Worm (Caenorhabditis elegans) whole organism, young adult: ENCODE data around the gene ZK563.2.

Source experiments
- B0035.1 ChIP-seq: sonication (generic microtip); optimal IDR thresholded peaks from 2 replicates; lab custom pipeline; 2016; ENCODE audit warnings: missing genetic modification characterization, mild to moderate bottlenecking, missing compliant biosample characterization, missing genotype, missing genetic modification reagents
- B0261.1 ChIP-seq: sonication (generic microtip); optimal IDR thresholded peaks from 2 replicates; lab custom pipeline; 2016; ENCODE audit warnings: mild to moderate bottlenecking, missing genetic modification characterization, moderate library complexity, missing compliant biosample characterization
- C06A6.2 ChIP-seq: fragments of 200-800 bp; sonication (Bioruptor generic); conservative IDR thresholded peaks from 2 replicates; pipeline ENCODE4 v1.3.6; 2022; ENCODE audit warnings: missing genetic modification characterization, missing compliant biosample characterization
- F10E7.11 ChIP-seq: sonication (generic microtip); optimal IDR thresholded peaks from 2 replicates; lab custom pipeline; 2017; ENCODE audit warnings: mild to moderate bottlenecking, missing genetic modification characterization, moderate library complexity, missing compliant biosample characterization
- F55B11.4 ChIP-seq: sonication (generic microtip); optimal IDR thresholded peaks from 2 replicates; lab custom pipeline; 2016; ENCODE audit warnings: missing compliant biosample characterization, missing genetic modification characterization, borderline replicate concordance; ENCODE audit not compliant: insufficient read depth
- F57C9.4 ChIP-seq: sonication (generic microtip); optimal IDR thresholded peaks from 2 replicates; lab custom pipeline; 2017; ENCODE audit warnings: mild to moderate bottlenecking, missing genetic modification characterization, missing compliant biosample characterization
- T26A5.8 ChIP-seq: sonication (generic microtip); optimal IDR thresholded peaks from 2 replicates; lab custom pipeline; 2016; ENCODE audit warnings: missing genetic modification characterization, missing compliant biosample characterization
- ama-1 ChIP-seq, 3 experiments: fragments of 150-350 bp in 1 of 3; sonication (generic microtip) in 2 of 3; optimal IDR thresholded peaks; 2 replicates each; lab custom pipeline; 2014 to 2018; ENCODE audit warnings: missing biosample characterization in 2 of 3, missing genetic modification characterization in 2 of 3, missing genetic modification reagents in 2 of 3
- bed-1 ChIP-seq: fragments of 200-800 bp; sonication (Bioruptor generic); IDR thresholded peaks from 2 replicates; pipeline ENCODE4 v1.3.6; 2022; ENCODE audit warnings: missing genetic modification reagents, missing genetic modification characterization, missing compliant biosample characterization
- cebp-1 ChIP-seq, 2 experiments: fragments of 200-800 bp in 1 of 2; sonication (Bioruptor generic) in 1 of 2; sonication (generic microtip) in 1 of 2; IDR thresholded peaks in 1 of 2; optimal IDR thresholded peaks in 1 of 2; 2 replicates each; pipeline versions ENCODE4 v1.3.6 to Lab custom; 2017 to 2022; ENCODE audit warnings: missing compliant biosample characterization in 2 of 2, missing genetic modification characterization in 2 of 2, mild to moderate bottlenecking in 1 of 2, missing genetic modification reagents in 1 of 2, moderate library complexity in 1 of 2
- cebp-2 ChIP-seq: fragments of 200-800 bp; sonication (Bioruptor generic); IDR thresholded peaks from 2 replicates; pipeline ENCODE4 v1.3.6; 2022; ENCODE audit warnings: missing genetic modification characterization, missing compliant biosample characterization
- ceh-91 ChIP-seq: fragments of 200-800 bp; sonication (Bioruptor generic); IDR thresholded peaks from 2 replicates; pipeline ENCODE4 v1.3.6; 2022; ENCODE audit warnings: missing genetic modification reagents, missing genetic modification characterization, missing compliant biosample characterization
- chd-7 ChIP-seq: sonication (generic microtip); optimal IDR thresholded peaks from 2 replicates; lab custom pipeline; 2016; ENCODE audit warnings: mild to moderate bottlenecking, missing genetic modification characterization, moderate library complexity, missing compliant biosample characterization
- dox-1 ChIP-seq: fragments of 200-800 bp; sonication (Bioruptor generic); IDR thresholded peaks from 2 replicates; pipeline ENCODE4 v1.3.6; 2022; ENCODE audit warnings: missing genetic modification reagents, missing genetic modification characterization, missing compliant biosample characterization
- dpff-1 ChIP-seq: sonication (generic microtip); optimal IDR thresholded peaks from 2 replicates; lab custom pipeline; 2017; ENCODE audit warnings: mild to moderate bottlenecking, missing genetic modification characterization, missing compliant biosample characterization
- fkh-3 ChIP-seq: sonication (generic microtip); optimal IDR thresholded peaks from 2 replicates; lab custom pipeline; 2016; ENCODE audit warnings: mild to moderate bottlenecking, missing genetic modification characterization, missing compliant biosample characterization
- him-1 ChIP-seq: sonication (generic microtip); optimal IDR thresholded peaks from 2 replicates; lab custom pipeline; 2016; ENCODE audit warnings: missing genotype, missing genetic modification reagents, missing genetic modification characterization, missing compliant biosample characterization
- hlh-12 ChIP-seq: sonication (generic microtip); optimal IDR thresholded peaks from 2 replicates; lab custom pipeline; 2016; ENCODE audit warnings: missing genetic modification characterization, missing compliant biosample characterization
- hmg-1.2 ChIP-seq: fragments of 200-800 bp; sonication (Bioruptor generic); IDR thresholded peaks from 2 replicates; pipeline ENCODE4 v1.3.6; 2022; ENCODE audit warnings: missing genetic modification reagents, missing genetic modification characterization, missing compliant biosample characterization
- hmg-20 ChIP-seq: fragments of 200-800 bp; sonication (Bioruptor generic); IDR thresholded peaks from 2 replicates; pipeline ENCODE4 v1.3.6; 2022; ENCODE audit warnings: missing genetic modification reagents, missing genetic modification characterization, missing compliant biosample characterization
- lin-40 ChIP-seq: sonication (generic microtip); optimal IDR thresholded peaks from 2 replicates; lab custom pipeline; 2016; ENCODE audit warnings: missing genetic modification characterization, mild to moderate bottlenecking, missing compliant biosample characterization, missing genotype, missing genetic modification reagents
- lsl-1 ChIP-seq: fragments of 200-800 bp; sonication (Bioruptor generic); optimal IDR thresholded peaks from 2 replicates; lab custom pipeline; 2018; ENCODE audit warnings: mild to moderate bottlenecking, missing genetic modification characterization, moderate library complexity, missing compliant biosample characterization
- madf-3 ChIP-seq: fragments of 200-800 bp; sonication (Bioruptor generic); IDR thresholded peaks from 2 replicates; pipeline ENCODE4 v1.3.6; 2022; ENCODE audit warnings: missing genetic modification reagents, missing genetic modification characterization, missing compliant biosample characterization
- madf-6 ChIP-seq: fragments of 200-800 bp; sonication (Bioruptor generic); IDR thresholded peaks from 2 replicates; pipeline ENCODE4 v1.3.6; 2022; ENCODE audit warnings: missing genetic modification reagents, missing genetic modification characterization, missing compliant biosample characterization
- madf-8 ChIP-seq: fragments of 200-800 bp; sonication (Bioruptor generic); conservative IDR thresholded peaks from 2 replicates; pipeline ENCODE4 v1.3.6; 2022; ENCODE audit warnings: missing genetic modification reagents, missing genetic modification characterization, missing compliant biosample characterization
- mel-28 ChIP-seq: sonication (generic microtip); optimal IDR thresholded peaks from 2 replicates; lab custom pipeline; 2016; ENCODE audit warnings: borderline replicate concordance, mild to moderate bottlenecking, missing genetic modification characterization, missing compliant biosample characterization
- mes-4 ChIP-seq: sonication (generic microtip); optimal IDR thresholded peaks from 2 replicates; lab custom pipeline; 2016; ENCODE audit warnings: missing genotype, missing genetic modification characterization, missing compliant biosample characterization
- nhr-90 ChIP-seq: sonication (generic microtip); optimal IDR thresholded peaks from 2 replicates; lab custom pipeline; 2016; ENCODE audit warnings: missing genotype, mild to moderate bottlenecking, missing genetic modification characterization, missing compliant biosample characterization
- rcor-1 ChIP-seq: fragments of 200-800 bp; sonication (Bioruptor generic); IDR thresholded peaks from 2 replicates; pipeline ENCODE4 v1.3.6; 2022; ENCODE audit warnings: missing genetic modification reagents, missing genetic modification characterization, missing compliant biosample characterization
- repo-1 ChIP-seq: sonication (generic microtip); optimal IDR thresholded peaks from 2 replicates; lab custom pipeline; 2017; ENCODE audit warnings: mild to moderate bottlenecking, missing genetic modification characterization, missing compliant biosample characterization
- sea-2 ChIP-seq: fragments of 200-800 bp; sonication (Bioruptor generic); IDR thresholded peaks from 2 replicates; pipeline ENCODE4 v1.3.6; 2022; ENCODE audit warnings: missing genetic modification characterization, missing compliant biosample characterization
- snpc-1.1 ChIP-seq: sonication (generic microtip); optimal IDR thresholded peaks from 2 replicates; lab custom pipeline; 2017; ENCODE audit warnings: missing genetic modification characterization, mild to moderate bottlenecking, missing compliant biosample characterization, antibody characterized with exemption, moderate library complexity, missing genotype, missing genetic modification reagents; ENCODE audit not compliant: insufficient read depth
- snpc-1.3 ChIP-seq: sonication (generic microtip); optimal IDR thresholded peaks from 2 replicates; lab custom pipeline; 2017; ENCODE audit warnings: missing genetic modification characterization, mild to moderate bottlenecking, missing compliant biosample characterization, antibody characterized with exemption, moderate library complexity, missing genotype, missing genetic modification reagents; ENCODE audit not compliant: insufficient read depth
- snpc-4 ChIP-seq, 5 experiments: fragments of 150-350 bp in 1 of 5; sonication (generic microtip) in 4 of 5; optimal IDR thresholded peaks; 2 replicates each; lab custom pipeline; 2014 to 2018; ENCODE audit warnings: missing genetic modification characterization in 5 of 5, missing biosample characterization in 3 of 5, antibody characterized with exemption in 2 of 5, mild to moderate bottlenecking in 2 of 5, missing compliant biosample characterization in 2 of 5, missing genotype in 2 of 5, moderate library complexity in 2 of 5, missing genetic modification reagents in 1 of 5
- sptf-2 ChIP-seq: fragments of 200-800 bp; sonication (Bioruptor generic); optimal IDR thresholded peaks from 2 replicates; lab custom pipeline; 2018; ENCODE audit warnings: mild to moderate bottlenecking, missing genetic modification characterization, missing compliant biosample characterization
- tbp1 ChIP-seq: fragments of 200-800 bp; sonication (Bioruptor generic); optimal IDR thresholded peaks from 2 replicates; lab custom pipeline; 2018; ENCODE audit warnings: mild to moderate bottlenecking, missing genetic modification characterization, missing compliant biosample characterization
- tbx-9 ChIP-seq: sonication (generic microtip); optimal IDR thresholded peaks from 2 replicates; lab custom pipeline; 2016; ENCODE audit warnings: borderline replicate concordance, missing genetic modification characterization, inconsistent platforms, missing compliant biosample characterization
- tlf-1 ChIP-seq: fragments of 200-800 bp; sonication (Bioruptor generic); optimal IDR thresholded peaks from 2 replicates; lab custom pipeline; 2018; ENCODE audit warnings: mild to moderate bottlenecking, missing genetic modification characterization, missing compliant biosample characterization
- unc-62 ChIP-seq: fragments of 150-350 bp; optimal IDR thresholded peaks from 2 replicates; lab custom pipeline; 2014; ENCODE audit warnings: missing biosample characterization, missing genetic modification reagents, missing genetic modification characterization
- xnd-1 ChIP-seq: sonication (generic microtip); optimal IDR thresholded peaks from 2 replicates; lab custom pipeline; 2016; ENCODE audit warnings: missing genotype, missing genetic modification reagents, missing genetic modification characterization, missing compliant biosample characterization
- zfh-2 ChIP-seq: fragments of 200-800 bp; sonication (Bioruptor generic); conservative IDR thresholded peaks from 2 replicates; pipeline ENCODE4 v1.3.6; 2022; ENCODE audit warnings: missing genetic modification reagents, missing genetic modification characterization, missing compliant biosample characterization
- ztf-18 ChIP-seq: sonication (generic microtip); optimal IDR thresholded peaks from 2 replicates; lab custom pipeline; 2016; ENCODE audit warnings: missing genotype, mild to moderate bottlenecking, missing genetic modification characterization, missing compliant biosample characterization
- ztf-22 ChIP-seq: fragments of 200-800 bp; sonication (Bioruptor generic); optimal IDR thresholded peaks from 2 replicates; lab custom pipeline; 2018; ENCODE audit warnings: mild to moderate bottlenecking, missing genetic modification characterization, moderate library complexity, missing compliant biosample characterization
- ztf-26 ChIP-seq: sonication (generic microtip); optimal IDR thresholded peaks from 2 replicates; lab custom pipeline; 2017; ENCODE audit warnings: missing genetic modification characterization, missing compliant biosample characterization
- ztf-6 ChIP-seq: fragments of 200-800 bp; sonication (Bioruptor generic); IDR thresholded peaks from 2 replicates; pipeline ENCODE4 v1.3.6; 2022; ENCODE audit warnings: missing genetic modification reagents, missing genetic modification characterization, missing compliant biosample characterization

The ZK563.2 gene

ce11 chrX:3371264-3371663, 2.5 kb downstream of the ZK563.2 start (continued):
- peak; percentile 51 for TF ChIP-seq ztf-26 (tag; lab: Kevin White, UChicago)
- TF ChIP-seq him-1 (tag; lab: Kevin White, UChicago), result peak; percentile 85
- peak; percentile 95 for TF ChIP-seq B0261.1 (tag; lab: Kevin White, UChicago)
- no peak for TF ChIP-seq mel-28
- no peak for TF ChIP-seq sptf-2
- peak; percentile 85 for TF ChIP-seq hmg-20 (GFP tag; lab: Robert Waterston, UW)
- peak; percentile 65 for TF ChIP-seq ztf-18 (tag; lab: Kevin White, UChicago)
- TF ChIP-seq snpc-4 (GFP tag; optimal IDR thresholded peaks at IDR 0.05; lab: Kevin White, UChicago), result peak; percentile 60
- TF ChIP-seq snpc-4 (tag; optimal IDR thresholded peaks at IDR 0.05; lab: Kevin White, UChicago), result peak; percentile 32 to 72 (median 56)
- peak; percentile 52; the same call in 1 of the 2 replicates for TF ChIP-seq madf-6 (GFP tag; lab: Robert Waterston, UW)
- TF ChIP-seq F57C9.4 (tag; lab: Kevin White, UChicago), result no peak
- TF ChIP-seq dpff-1, result no peak
- 0 out of 2 replicates have a peak, but pooled peaks have one; percentile 33 for TF ChIP-seq C06A6.2 (GFP tag; lab: Robert Waterston, UW)
- TF ChIP-seq snpc-1.3 (tag; lab: Kevin White, UChicago), result peak; percentile 62
- TF ChIP-seq tlf-1, result peak; percentile 5
- peak; percentile 97 for TF ChIP-seq tbp1
- TF ChIP-seq ztf-22 (GFP tag; lab: Kevin White, UChicago), result peak; percentile 38
- peak; percentile 85 for TF ChIP-seq dox-1 (GFP tag; lab: Robert Waterston, UW)
- peak; percentile 83 for TF ChIP-seq hmg-1.2 (GFP tag; lab: Robert Waterston, UW)
- TF ChIP-seq tbx-9 (tag; lab: Kevin White, UChicago), result no peak
- 0 out of 2 replicates have a peak, but pooled peaks have one; percentile 5 for TF ChIP-seq madf-8 (GFP tag; lab: Robert Waterston, UW)
- peak; percentile 77; the same call in 1 of the 2 replicates for TF ChIP-seq madf-3 (GFP tag; lab: Robert Waterston, UW)
- no peak for TF ChIP-seq F10E7.11 (tag; lab: Kevin White, UChicago)
- TF ChIP-seq chd-7 (tag; lab: Kevin White, UChicago), result peak; percentile 78
- TF ChIP-seq unc-62, result no peak
- peak; percentile 41 for TF ChIP-seq snpc-1.1 (tag; lab: Kevin White, UChicago)
- TF ChIP-seq rcor-1 (GFP tag; lab: Robert Waterston, UW), result peak; percentile 75
- 0 out of 2 replicates have a peak, but pooled peaks have one; percentile 78 for TF ChIP-seq ztf-6 (GFP tag; lab: Robert Waterston, UW)
- TF ChIP-seq B0035.1 (tag; lab: Kevin White, UChicago), result peak; percentile 47
- no peak for TF ChIP-seq T26A5.8
- peak; percentile 59 for TF ChIP-seq repo-1 (tag; lab: Kevin White, UChicago)
- peak; percentile 59 for TF ChIP-seq mes-4
- TF ChIP-seq ceh-91 (GFP tag; lab: Robert Waterston, UW), result no peak
- TF ChIP-seq bed-1 (GFP tag; lab: Robert Waterston, UW), result 0 out of 2 replicates have a peak, but pooled peaks have one; percentile 33
- TF ChIP-seq, all 124 proteins: peak for 85

ce11 chrX:3374642-3375041, 5.9 kb downstream of the ZK563.2 start, which contains the start of gene clc-3:
Gene clc-3, minus strand, starts transcription at chrX:3374742.
- TF ChIP-seq nhr-90, result no peak
- TF ChIP-seq, all 124 proteins: peak for 0

ce11 chrX:3375320-3375719, 6.6 kb downstream of the ZK563.2 start:
- TF ChIP-seq sptf-2, result no peak
- TF ChIP-seq nhr-90, result no peak
- no peak for TF ChIP-seq lsl-1 (GFP tag; lab: Kevin White, UChicago)
- no peak for TF ChIP-seq cebp-2
- TF ChIP-seq F55B11.4 (tag; lab: Kevin White, UChicago), result no peak
- TF ChIP-seq xnd-1 (tag; lab: Kevin White, UChicago), result no peak
- no peak for TF ChIP-seq fkh-3
- TF ChIP-seq ama-1 (optimal IDR thresholded peaks at IDR 0.05; lab: Kevin White, UChicago), result no peak
- no peak for TF ChIP-seq ama-1 (GFP tag; optimal IDR thresholded peaks at IDR 0.05; lab: Kevin White, UChicago)
- no peak for TF ChIP-seq ztf-22 (GFP tag; lab: Kevin White, UChicago)
- no peak for TF ChIP-seq zfh-2 (GFP tag; lab: Robert Waterston, UW)
- no peak for TF ChIP-seq cebp-1 (GFP tag; IDR thresholded peaks at IDR 0.05; lab: Robert Waterston, UW)
- TF ChIP-seq cebp-1 (tag; optimal IDR thresholded peaks at IDR 0.05; lab: Kevin White, UChicago), result no peak
- TF ChIP-seq lin-40 (tag; lab: Kevin White, UChicago), result no peak
- TF ChIP-seq hlh-12, result no peak
- TF ChIP-seq sea-2 (GFP tag; lab: Robert Waterston, UW), result no peak
